Worm (Caenorhabditis elegans): ENCODE data around the gene K04G11.3.

The K04G11.3 gene

DNA sequence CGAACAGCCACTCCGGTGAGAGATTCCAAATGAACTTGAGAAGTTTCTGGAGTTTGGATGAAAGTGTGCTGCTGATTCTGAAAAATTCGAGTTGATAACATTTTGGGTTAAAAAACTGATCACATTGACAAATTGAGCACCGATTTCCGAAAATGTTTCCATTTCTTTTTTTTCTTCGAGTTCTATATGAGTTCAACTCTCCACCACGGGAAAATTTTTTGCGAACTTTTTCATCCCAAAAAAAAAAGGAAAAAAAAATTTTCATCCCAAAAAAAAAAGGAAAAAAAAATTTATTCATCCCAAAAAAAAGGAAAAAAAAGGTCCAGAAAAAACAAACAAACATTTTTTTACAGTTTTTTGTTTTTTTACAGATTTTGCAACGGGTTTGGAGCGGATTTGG, 29.7 kb upstream of the K04G11.3 start, which contains the start of gene Y60A9A.1:
Y60A9A.1 (minus strand) TSS at position 101 of the 400 bp plus-strand sequence.
- TF ChIP-seq nhr-111 (GFP tag; optimal IDR thresholded peaks at IDR 0.05) (no peak), D1046.2 (GFP tag; IDR thresholded peaks at IDR 0.05) (no peak), nhr-25 (tag; optimal IDR thresholded peaks at IDR 0.05; ENCODE audit: borderline replicate concordance, insufficient read depth) (no peak), spr-3 (GFP tag; optimal IDR thresholded peaks at IDR 0.05) (no peak), snpc-1.2 (GFP tag; IDR thresholded peaks at IDR 0.05) (no peak), R02D3.7 (tag; optimal IDR thresholded peaks at IDR 0.05) (no peak), Y75B8A.6 (GFP tag; IDR thresholded peaks at IDR 0.05) (no peak), lir-3 (tag; optimal IDR thresholded peaks at IDR 0.05) (no peak)

ce11 chrX:14370314-14370713, 22.8 kb upstream of the K04G11.3 start, which contains the start of gene irk-3:
Gene irk-3, minus strand, starts transcription at chrX:14370414.
- TF ChIP-seq aha-1 (tag) (peak; percentile 23), pha-4 (GFP tag; IDR thresholded peaks at IDR 0.05) (no peak), pha-4 (tag; optimal IDR thresholded peaks at IDR 0.05) (no peak)

ce11 chrX:14366081-14366480, 18.6 kb upstream of the K04G11.3 start:
- TF ChIP-seq ztf-7 (tag; optimal IDR thresholded peaks at IDR 0.05) (no peak), aha-1 (tag) (peak; percentile 21)

- peak in 1 of 2 experiments; percentile 96 for TF ChIP-seq unc-62 (GFP tag; optimal IDR thresholded peaks at IDR 0.05 in 1 of 2)
- TF ChIP-seq unc-62 (tag; optimal IDR thresholded peaks at IDR 0.05), result no peak
- peak; percentile 38 for TF ChIP-seq hlh-30 (tag; optimal IDR thresholded peaks at IDR 0.05; ENCODE audit: insufficient read depth)
- TF ChIP-seq ces-1 (GFP tag; optimal IDR thresholded peaks at IDR 0.05), result no peak
- TF ChIP-seq set-16 (GFP tag; IDR thresholded peaks at IDR 0.05), result peak; percentile 17; the same call in 1 of the 2 replicates
- no peak for TF ChIP-seq gei-8 (GFP tag; optimal IDR thresholded peaks at IDR 0.05)
Measured at ce11 chrX:14359571-14359970, 12.1 kb upstream of the K04G11.3 start.

ce11 chrX:14356683-14357287, 9.3 kb upstream of the K04G11.3 start:
- TF ChIP-seq tra-1 (GFP tag; IDR thresholded peaks at IDR 0.05) (no peak), spr-1 (tag; optimal IDR thresholded peaks at IDR 0.05) (no peak), mxl-2 (GFP tag; conservative IDR thresholded peaks at IDR 0.05) (no peak), pha-4 (GFP tag; IDR thresholded peaks at IDR 0.05) (no peak), pha-4 (tag; optimal IDR thresholded peaks at IDR 0.05) (no peak), aha-1 (tag) (peak; percentile 96), ZK337.2 (GFP tag; IDR thresholded peaks at IDR 0.05) (no peak), fkh-10 (GFP tag; optimal IDR thresholded peaks at IDR 0.05) (peak; percentile 98), F37D6.2 (tag; optimal IDR thresholded peaks at IDR 0.05) (peak; percentile 4), nhr-77 (tag; optimal IDR thresholded peaks at IDR 0.05) (no peak), ceh-28 (tag; optimal IDR thresholded peaks at IDR 0.05) (no peak), mep-1 (tag; optimal IDR thresholded peaks at IDR 0.05) (peak; percentile 26), dve-1 (tag; optimal IDR thresholded peaks at IDR 0.05; ENCODE audit: insufficient read depth) (no peak), cey-2 (tag; optimal IDR thresholded peaks at IDR 0.05; ENCODE audit: borderline replicate concordance, insufficient read depth) (no peak), ctbp-1 (GFP tag; IDR thresholded peaks at IDR 0.05) (peak; percentile 83), ces-1 (GFP tag; optimal IDR thresholded peaks at IDR 0.05) (peak; percentile 97), zfp-3 (GFP tag; conservative IDR thresholded peaks at IDR 0.05) (no peak), dmd-6 (GFP tag; IDR thresholded peaks at IDR 0.05) (peak; percentile 15; the same call in 1 of the 2 replicates), T26A8.4 (GFP tag; IDR thresholded peaks at IDR 0.05) (no peak), lsy-2 (tag; optimal IDR thresholded peaks at IDR 0.05) (peak in 1 of 2 experiments; percentile 55), lir-3 (tag; optimal IDR thresholded peaks at IDR 0.05) (no peak)

Measured in whole organism, L4 larva.